Fruit fly (Drosophila melanogaster): ENCODE results near the gene Grip163.

The Grip163 gene

DNA sequence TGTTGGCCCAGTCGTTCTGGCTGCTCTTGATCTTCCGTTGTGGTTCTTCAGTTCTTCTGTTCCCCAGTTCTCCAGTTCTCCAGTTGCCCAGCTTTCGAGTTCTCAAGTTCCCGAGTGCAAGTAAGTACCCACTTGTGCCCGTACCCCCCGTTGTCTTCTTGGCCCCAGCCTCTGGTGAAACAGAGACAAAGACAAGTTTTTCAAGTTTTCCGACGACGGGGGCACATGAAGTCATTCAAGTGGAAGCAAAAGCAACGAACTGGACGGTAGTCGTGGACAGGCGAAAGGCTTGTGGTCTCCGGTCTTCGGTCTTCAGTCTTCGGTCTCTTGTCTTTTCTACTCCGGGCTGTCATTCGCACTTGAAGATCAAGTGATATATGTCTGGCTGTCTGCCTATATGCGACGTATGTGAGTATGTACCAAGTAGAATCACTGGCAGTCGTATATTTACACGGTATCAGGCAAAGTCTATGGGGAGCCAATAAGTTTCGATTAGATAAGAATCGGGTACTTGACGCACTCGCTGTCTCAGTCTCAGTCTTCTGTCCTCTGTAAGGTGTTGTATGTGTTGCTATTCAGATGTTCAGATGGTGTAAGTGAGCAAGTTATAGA lies 42.5 kb upstream of the Grip163 start (continued):
- TF ChIP-seq Sox15 (GFP tag; optimal IDR thresholded peaks at IDR 0.05): no peak
- TF ChIP-seq CG34406 (GFP tag; optimal IDR thresholded peaks at IDR 0.05): peak; percentile 1
- no peak for TF ChIP-seq Smox (GFP tag; optimal IDR thresholded peaks at IDR 0.05)
- TF ChIP-seq acj6 (GFP tag; optimal IDR thresholded peaks at IDR 0.05): no peak
- TF ChIP-seq CG1621 (tag; optimal IDR thresholded peaks at IDR 0.05): peak; percentile 78
- peak; percentile 14 for TF ChIP-seq CG32006 (GFP tag; optimal IDR thresholded peaks at IDR 0.05)
- TF ChIP-seq dsx (GFP tag; optimal IDR thresholded peaks at IDR 0.05; ENCODE audit: poor library complexity, severe bottlenecking): peak; percentile 68
- TF ChIP-seq Hr4 (GFP tag; optimal IDR thresholded peaks at IDR 0.05): peak; percentile 10
- TF ChIP-seq CG7368 (GFP tag; optimal IDR thresholded peaks at IDR 0.05): peak; percentile 25
- TF ChIP-seq CG6276 (GFP tag; optimal IDR thresholded peaks at IDR 0.05): peak; percentile 42
- no peak for TF ChIP-seq topi (GFP tag; optimal IDR thresholded peaks at IDR 0.05)
- TF ChIP-seq pdm3 (GFP tag; optimal IDR thresholded peaks at IDR 0.05): no peak
- peak; percentile 33 for TF ChIP-seq CG9139 (GFP tag; optimal IDR thresholded peaks at IDR 0.05)
- TF ChIP-seq Eip78C (GFP tag): peak; percentile 49
- no peak for TF ChIP-seq Hr38 (GFP tag; optimal IDR thresholded peaks at IDR 0.05)
- peak; percentile 51 for TF ChIP-seq CG6808 (GFP tag; optimal IDR thresholded peaks at IDR 0.05)
- peak; percentile 19; the same call in 1 of the 3 replicates for TF ChIP-seq eg (GFP tag; IDR thresholded peaks at IDR 0.05)
- no peak for TF ChIP-seq fd59A (GFP tag; optimal IDR thresholded peaks at IDR 0.05)
- peak in 1 of 2 experiments; percentile 12 for TF ChIP-seq salr (GFP tag; optimal IDR thresholded peaks at IDR 0.05)
- TF ChIP-seq CG4318 (GFP tag; optimal IDR thresholded peaks at IDR 0.05): no peak
- TF ChIP-seq Sox14 (GFP tag; optimal IDR thresholded peaks at IDR 0.05): peak; percentile 76
- TF ChIP-seq Hr39 (GFP tag; optimal IDR thresholded peaks at IDR 0.05): no peak
- TF ChIP-seq OdsH (GFP tag; optimal IDR thresholded peaks at IDR 0.05): no peak
- peak; percentile 25 for TF ChIP-seq esn (GFP tag; optimal IDR thresholded peaks at IDR 0.05)
- TF ChIP-seq achi (GFP tag; optimal IDR thresholded peaks at IDR 0.05): peak; percentile 38
- TF ChIP-seq CG11762 (GFP tag; optimal IDR thresholded peaks at IDR 0.05; ENCODE audit: insufficient read depth): peak; percentile 13
- no peak for TF ChIP-seq CG16779 (tag; optimal IDR thresholded peaks at IDR 0.05)
- TF ChIP-seq net (GFP tag; optimal IDR thresholded peaks at IDR 0.05): no peak
- peak; percentile 12 for TF ChIP-seq Blimp-1 (GFP tag; optimal IDR thresholded peaks at IDR 0.05)
- TF ChIP-seq CG10669 (GFP tag; optimal IDR thresholded peaks at IDR 0.05): no peak

DNA sequence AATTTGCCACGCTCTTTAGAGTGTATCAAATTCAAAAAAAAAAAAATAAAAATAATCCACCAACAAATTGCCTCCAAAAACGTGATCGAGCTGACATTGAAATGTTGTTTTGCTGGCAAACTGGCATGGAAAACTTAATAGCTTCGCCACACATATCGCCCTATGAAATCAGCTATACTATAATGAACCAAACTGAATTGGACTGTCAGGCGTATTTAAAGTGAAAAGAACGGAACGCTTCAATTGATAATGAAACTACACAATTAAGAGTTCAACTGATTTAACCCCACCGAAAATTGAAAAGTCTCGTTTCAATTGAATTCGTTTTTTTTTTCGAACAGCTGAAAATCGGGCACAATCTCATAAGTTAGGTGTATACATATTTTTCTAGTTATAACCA lies 41.1 kb upstream of the Grip163 start:
- TF ChIP-seq CG6792 (GFP tag; optimal IDR thresholded peaks at IDR 0.05): no peak
- no peak for TF ChIP-seq vri (GFP tag; optimal IDR thresholded peaks at IDR 0.05)
- no peak for TF ChIP-seq CG4318 (GFP tag; optimal IDR thresholded peaks at IDR 0.05)
- TF ChIP-seq CG3032 (tag; optimal IDR thresholded peaks at IDR 0.05): no peak
- no peak for TF ChIP-seq CG10631 (GFP tag; optimal IDR thresholded peaks at IDR 0.05)
- no peak for TF ChIP-seq esn (GFP tag; optimal IDR thresholded peaks at IDR 0.05)
- no peak for TF ChIP-seq pdm3 (GFP tag; optimal IDR thresholded peaks at IDR 0.05)
- no peak for TF ChIP-seq CG8319 (GFP tag; optimal IDR thresholded peaks at IDR 0.05)

DNA sequence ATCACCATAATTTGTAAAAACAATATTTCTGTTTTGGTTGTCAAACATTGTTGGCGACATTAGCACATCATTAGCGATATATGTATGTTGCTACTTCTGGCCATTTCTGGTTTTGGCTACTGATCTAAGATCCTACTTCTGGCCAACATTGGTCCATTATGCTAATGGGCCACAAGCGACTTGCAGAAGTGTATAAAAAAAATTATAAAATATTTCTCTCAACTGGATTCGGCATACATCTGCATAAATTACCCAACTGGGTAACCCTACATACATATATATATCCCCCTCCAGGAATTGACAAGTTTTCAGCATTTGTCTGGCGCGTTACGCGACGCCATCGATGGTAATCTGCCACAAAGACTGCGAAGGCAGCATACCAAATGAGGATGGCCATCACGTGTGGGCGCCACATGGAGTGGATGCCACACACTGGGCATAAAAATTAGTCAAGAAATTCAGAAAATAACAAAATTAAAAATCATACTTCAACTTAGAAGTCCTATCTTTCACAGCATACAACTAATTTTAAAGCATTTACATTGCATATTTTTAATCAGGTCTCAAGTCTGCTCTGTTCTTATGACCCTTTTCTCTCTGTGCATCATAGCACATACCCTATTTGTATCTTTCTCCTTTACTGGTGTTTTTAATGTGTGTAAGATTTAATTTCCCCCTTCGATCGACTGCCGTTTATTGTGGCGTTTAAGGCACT lies 39.7 kb upstream of the Grip163 start:
- TF ChIP-seq fd59A (GFP tag; optimal IDR thresholded peaks at IDR 0.05): peak; percentile 9
- TF ChIP-seq CG1621 (tag; optimal IDR thresholded peaks at IDR 0.05): no peak
- peak; percentile 27 for TF ChIP-seq Hr4 (GFP tag; optimal IDR thresholded peaks at IDR 0.05)
- TF ChIP-seq CG31627 (GFP tag; optimal IDR thresholded peaks at IDR 0.05): no peak
- peak; percentile 44 for TF ChIP-seq spab (GFP tag; optimal IDR thresholded peaks at IDR 0.05)
- peak; percentile 14 for TF ChIP-seq topi (GFP tag; optimal IDR thresholded peaks at IDR 0.05)
- TF ChIP-seq svp (GFP tag): no peak
- TF ChIP-seq CG11762 (GFP tag; optimal IDR thresholded peaks at IDR 0.05; ENCODE audit: insufficient read depth): peak; percentile 3
- no peak for TF ChIP-seq fkh (GFP tag; optimal IDR thresholded peaks at IDR 0.05)
- no peak for TF ChIP-seq Sox15 (GFP tag; optimal IDR thresholded peaks at IDR 0.05)
- TF ChIP-seq CG6276 (GFP tag; optimal IDR thresholded peaks at IDR 0.05): no peak
- peak; percentile 5 for TF ChIP-seq net (GFP tag; optimal IDR thresholded peaks at IDR 0.05)
- TF ChIP-seq OdsH (GFP tag; optimal IDR thresholded peaks at IDR 0.05): no peak
- TF ChIP-seq CG10669 (GFP tag; optimal IDR thresholded peaks at IDR 0.05): peak; percentile 70
- TF ChIP-seq CG6808 (GFP tag; optimal IDR thresholded peaks at IDR 0.05): peak; percentile 49
- peak in 1 of 2 experiments; percentile 29 for TF ChIP-seq ss (GFP tag; optimal IDR thresholded peaks at IDR 0.05)
- TF ChIP-seq dac (GFP tag; optimal IDR thresholded peaks at IDR 0.05): no peak
- no peak for TF ChIP-seq Hr39 (GFP tag; optimal IDR thresholded peaks at IDR 0.05)
- TF ChIP-seq CG6163 (GFP tag; IDR thresholded peaks at IDR 0.05): peak; percentile 74
- TF ChIP-seq CG4318 (GFP tag; optimal IDR thresholded peaks at IDR 0.05): no peak
- peak; percentile 27 for TF ChIP-seq Sox14 (GFP tag; optimal IDR thresholded peaks at IDR 0.05)
- no peak for TF ChIP-seq Eip75B (GFP tag; optimal IDR thresholded peaks at IDR 0.05)
- peak; percentile 28 for TF ChIP-seq pdm3 (GFP tag; optimal IDR thresholded peaks at IDR 0.05)
- no peak for TF ChIP-seq fd85E (GFP tag; optimal IDR thresholded peaks at IDR 0.05)
